Fruit fly (Drosophila melanogaster) whole organism, embryonic: Measurements from ENCODE around the gene CG42847.

Experiments used
- Ada2b ChIP-seq: fragments of 200-800 bp; sonication (Bioruptor generic); IDR thresholded peaks from 2 replicates; pipeline ENCODE4 v1.3.6; 2022; ENCODE audit warnings: missing biosample characterization, missing genetic modification characterization
- BEAF-32 ChIP-seq: fragments of 200-800 bp; sonication (Bioruptor generic); optimal IDR thresholded peaks from 3 replicates; lab custom pipeline; 2017; ENCODE audit warnings: missing biosample characterization, missing genetic modification characterization, mild to moderate bottlenecking, moderate library complexity, missing genetic modification reagents
- CG1024 ChIP-seq: fragments of 200-800 bp; sonication (Bioruptor generic); IDR thresholded peaks from 2 replicates; pipeline ENCODE4 v1.3.6; 2022; ENCODE audit warnings: missing biosample characterization, missing genetic modification characterization
- CG10366 ChIP-seq: fragments of 200-800 bp; sonication (Bioruptor generic); IDR thresholded peaks from 2 replicates; pipeline ENCODE4 v1.3.6; 2022; ENCODE audit warnings: missing biosample characterization, missing genetic modification characterization
- CG11093 ChIP-seq: fragments of 200-800 bp; sonication (Bioruptor generic); IDR thresholded peaks from 3 replicates; pipeline ENCODE4 v1.3.6; 2022; ENCODE audit warnings: missing biosample characterization, missing genetic modification characterization
- CG11504 ChIP-seq: fragments of 200-800 bp; sonication (Bioruptor generic); optimal IDR thresholded peaks from 3 replicates; lab custom pipeline; 2019; ENCODE audit warnings: missing biosample characterization, mild to moderate bottlenecking, missing genetic modification characterization, moderate library complexity
- CG15269 ChIP-seq: fragments of 200-800 bp; sonication (Bioruptor generic); optimal IDR thresholded peaks from 2 replicates; lab custom pipeline; 2018; ENCODE audit warnings: missing biosample characterization, mild to moderate bottlenecking, missing genetic modification characterization, moderate library complexity
- CG15696 ChIP-seq: fragments of 200-800 bp; sonication (Bioruptor generic); optimal IDR thresholded peaks from 2 replicates; lab custom pipeline; 2019; ENCODE audit warnings: missing biosample characterization, mild to moderate bottlenecking, missing genetic modification characterization, moderate library complexity
- CG1602 ChIP-seq: fragments of 200-800 bp; sonication (Bioruptor generic); optimal IDR thresholded peaks from 3 replicates; lab custom pipeline; 2016; ENCODE audit warnings: missing biosample characterization, missing genetic modification characterization
- CG17359 ChIP-seq: fragments of 200-800 bp; sonication (Bioruptor generic); optimal IDR thresholded peaks from 3 replicates; lab custom pipeline; 2018; ENCODE audit warnings: missing biosample characterization, mild to moderate bottlenecking, missing genetic modification characterization, moderate library complexity
- CG2116 ChIP-seq: fragments of 200-800 bp; sonication (Bioruptor generic); optimal IDR thresholded peaks from 3 replicates; lab custom pipeline; 2018; ENCODE audit warnings: missing biosample characterization, mild to moderate bottlenecking, missing genetic modification characterization
- CG2120 ChIP-seq: fragments of 200-800 bp; sonication (Bioruptor generic); optimal IDR thresholded peaks from 3 replicates; lab custom pipeline; 2016; ENCODE audit warnings: missing biosample characterization, missing genetic modification characterization
- CG2678 ChIP-seq: fragments of 200-800 bp; sonication (Bioruptor generic); optimal IDR thresholded peaks from 3 replicates; lab custom pipeline; 2019; ENCODE audit warnings: missing biosample characterization, mild to moderate bottlenecking, missing genetic modification characterization, moderate library complexity
- CG2875 ChIP-seq: fragments of 200-800 bp; sonication (Bioruptor generic); optimal IDR thresholded peaks from 2 replicates; lab custom pipeline; 2017; ENCODE audit warnings: missing biosample characterization, mild to moderate bottlenecking, missing genetic modification characterization, missing genetic modification reagents
- CG31441 ChIP-seq: fragments of 200-800 bp; sonication (Bioruptor generic); IDR thresholded peaks from 2 replicates; pipeline ENCODE4 v1.3.6; 2022; ENCODE audit warnings: missing biosample characterization, missing genetic modification characterization
- CG32772 ChIP-seq: fragments of 200-800 bp; sonication (Bioruptor generic); IDR thresholded peaks from 2 replicates; pipeline ENCODE4 v1.3.6; 2022; ENCODE audit warnings: missing biosample characterization, missing genetic modification characterization
- CG3281 ChIP-seq: fragments of 200-800 bp; sonication (Bioruptor generic); optimal IDR thresholded peaks from 3 replicates; lab custom pipeline; 2017; ENCODE audit warnings: missing biosample characterization, mild to moderate bottlenecking, missing genetic modification characterization
- CG3847 ChIP-seq: fragments of 200-800 bp; sonication (Bioruptor generic); IDR thresholded peaks from 2 replicates; pipeline ENCODE4 v1.3.6; 2022; ENCODE audit warnings: missing biosample characterization, missing genetic modification characterization
- CG5953 ChIP-seq: fragments of 200-800 bp; sonication (Bioruptor generic); IDR thresholded peaks from 2 replicates; pipeline ENCODE4 v1.3.6; 2022; ENCODE audit warnings: missing biosample characterization, missing genetic modification characterization
- CG6689 ChIP-seq: fragments of 200-800 bp; sonication (Bioruptor generic); IDR thresholded peaks from 2 replicates; pipeline ENCODE4 v1.3.6; 2022; ENCODE audit warnings: missing biosample characterization, missing genetic modification characterization
- CG8359 ChIP-seq: fragments of 200-800 bp; sonication (Bioruptor generic); optimal IDR thresholded peaks from 2 replicates; lab custom pipeline; 2017; ENCODE audit warnings: missing biosample characterization, mild to moderate bottlenecking, missing genetic modification characterization, borderline replicate concordance
- E2f2 ChIP-seq: fragments of 200-800 bp; sonication (Bioruptor generic); IDR thresholded peaks from 2 replicates; pipeline ENCODE4 v1.3.6; 2022; ENCODE audit warnings: missing biosample characterization, missing genetic modification characterization
- Ets65A ChIP-seq: fragments of 200-800 bp; sonication (Bioruptor generic); peaks from one replicate; lab custom pipeline; 2016; ENCODE audit warnings: missing biosample characterization, missing genetic modification characterization
- Fer3 ChIP-seq: fragments of 200-800 bp; sonication (Bioruptor generic); optimal IDR thresholded peaks from 2 replicates; lab custom pipeline; 2018; ENCODE audit warnings: missing biosample characterization, mild to moderate bottlenecking, missing genetic modification characterization, moderate library complexity
- HHEX ChIP-seq: fragments of 200-800 bp; sonication (Bioruptor generic); optimal IDR thresholded peaks from 3 replicates; lab custom pipeline; 2017; ENCODE audit warnings: missing biosample characterization, mild to moderate bottlenecking, missing genetic modification characterization, missing genetic modification reagents
- Hey ChIP-seq: fragments of 200-800 bp; sonication (Bioruptor generic); optimal IDR thresholded peaks from 3 replicates; lab custom pipeline; 2018; ENCODE audit warnings: missing biosample characterization, mild to moderate bottlenecking, missing genetic modification characterization
- HmgD ChIP-seq: fragments of 200-800 bp; sonication (Bioruptor generic); optimal IDR thresholded peaks from 3 replicates; lab custom pipeline; 2016; ENCODE audit warnings: missing biosample characterization, missing genetic modification characterization
- MESR4 ChIP-seq: fragments of 200-800 bp; sonication (Bioruptor generic); optimal IDR thresholded peaks from 2 replicates; lab custom pipeline; 2018; ENCODE audit warnings: missing biosample characterization, mild to moderate bottlenecking, missing genetic modification characterization, moderate library complexity
- Ptx1 ChIP-seq: fragments of 200-800 bp; sonication (Bioruptor generic); IDR thresholded peaks from 2 replicates; pipeline ENCODE4 v1.3.6; 2022; ENCODE audit warnings: missing biosample characterization, missing genetic modification characterization
- Rfx ChIP-seq: fragments of 200-800 bp; sonication (Bioruptor generic); IDR thresholded peaks from 2 replicates; pipeline ENCODE4 v1.3.6; 2022; ENCODE audit warnings: missing biosample characterization, missing genetic modification characterization
- Sox102F ChIP-seq: fragments of 200-800 bp; sonication (Bioruptor generic); optimal IDR thresholded peaks from 2 replicates; lab custom pipeline; 2018; ENCODE audit warnings: missing biosample characterization, mild to moderate bottlenecking, missing genetic modification characterization, moderate library complexity
- Sry-δ ChIP-seq: fragments of 200-800 bp; sonication (Bioruptor generic); optimal IDR thresholded peaks from 2 replicates; lab custom pipeline; 2016; ENCODE audit warnings: missing biosample characterization, missing genetic modification characterization
- Vsx1 ChIP-seq: fragments of 200-800 bp; sonication (Bioruptor generic); optimal IDR thresholded peaks from 2 replicates; lab custom pipeline; 2017; ENCODE audit warnings: missing biosample characterization, mild to moderate bottlenecking, missing genetic modification characterization, missing genetic modification reagents
- YL-1 ChIP-seq: fragments of 200-800 bp; sonication (Bioruptor generic); optimal IDR thresholded peaks from 3 replicates; lab custom pipeline; 2017; ENCODE audit warnings: missing biosample characterization, mild to moderate bottlenecking, missing genetic modification characterization
- abd-A ChIP-seq: fragments of 200-800 bp; sonication (Bioruptor generic); optimal IDR thresholded peaks from 3 replicates; lab custom pipeline; 2019; ENCODE audit warnings: missing biosample characterization, mild to moderate bottlenecking, missing genetic modification characterization, moderate library complexity
- bcd ChIP-seq: fragments of 200-800 bp; sonication (Bioruptor generic); optimal IDR thresholded peaks from 2 replicates; lab custom pipeline; 2017; ENCODE audit warnings: missing biosample characterization, mild to moderate bottlenecking, missing genetic modification characterization
- caup ChIP-seq: fragments of 200-800 bp; sonication (Bioruptor generic); optimal IDR thresholded peaks from 3 replicates; lab custom pipeline; 2017; ENCODE audit warnings: missing biosample characterization, mild to moderate bottlenecking, missing genetic modification characterization, moderate library complexity; ENCODE audit not compliant: severe bottlenecking
- chif ChIP-seq, 2 experiments: fragments of 200-800 bp; sonication (Bioruptor generic); optimal IDR thresholded peaks; 3 replicates each; lab custom pipeline; 2016; ENCODE audit warnings: missing biosample characterization in 2 of 2, missing genetic modification characterization in 2 of 2
- croc ChIP-seq: fragments of 200-800 bp; sonication (Bioruptor generic); conservative IDR thresholded peaks from 3 replicates; pipeline ENCODE4 v1.3.6; 2022; ENCODE audit warnings: missing biosample characterization, missing genetic modification characterization
- dysf ChIP-seq: fragments of 200-800 bp; sonication (Bioruptor generic); IDR thresholded peaks from 3 replicates; pipeline ENCODE4 v1.3.6; 2022; ENCODE audit warnings: missing biosample characterization, missing genetic modification characterization
- insv ChIP-seq, 2 experiments: fragments of 200-800 bp; sonication (Bioruptor generic); optimal IDR thresholded peaks; 3 replicates each; lab custom pipeline; 2016 to 2018; ENCODE audit warnings: missing biosample characterization in 2 of 2, missing genetic modification characterization in 2 of 2
- lab ChIP-seq: fragments of 200-800 bp; sonication (Bioruptor generic); optimal IDR thresholded peaks from 3 replicates; lab custom pipeline; 2017; ENCODE audit warnings: missing biosample characterization, missing genetic modification characterization, mild to moderate bottlenecking, moderate library complexity, missing genetic modification reagents
- nerfin-2 ChIP-seq: fragments of 200-800 bp; sonication (Bioruptor generic); IDR thresholded peaks from 2 replicates; pipeline ENCODE4 v1.3.6; 2022; ENCODE audit warnings: missing biosample characterization, missing genetic modification characterization; ENCODE audit not compliant: partially characterized antibody
- onecut ChIP-seq: fragments of 200-800 bp; sonication (Bioruptor generic); IDR thresholded peaks from 2 replicates; pipeline ENCODE4 v1.3.6; 2022; ENCODE audit warnings: missing biosample characterization, missing genetic modification characterization
- pros ChIP-seq: fragments of 200-800 bp; sonication (Bioruptor generic); optimal IDR thresholded peaks from 3 replicates; lab custom pipeline; 2019; ENCODE audit warnings: missing biosample characterization, mild to moderate bottlenecking, missing genetic modification characterization, moderate library complexity
- row ChIP-seq: fragments of 200-800 bp; sonication (Bioruptor generic); IDR thresholded peaks from 3 replicates; pipeline ENCODE4 v1.3.6; 2022; ENCODE audit warnings: missing biosample characterization, missing genetic modification characterization
- tin ChIP-seq: fragments of 200-800 bp; sonication (Bioruptor generic); optimal IDR thresholded peaks from 3 replicates; lab custom pipeline; 2016; ENCODE audit warnings: missing biosample characterization, missing genetic modification characterization
- ttk ChIP-seq: fragments of 200-800 bp; sonication (Bioruptor generic); IDR thresholded peaks from 2 replicates; pipeline ENCODE4 v2.1.2; 2022; ENCODE audit warnings: missing biosample characterization, missing genetic modification characterization
- unpg ChIP-seq: fragments of 200-800 bp; sonication (Bioruptor generic); optimal IDR thresholded peaks from 3 replicates; lab custom pipeline; 2018; ENCODE audit warnings: missing biosample characterization, mild to moderate bottlenecking, missing genetic modification characterization, moderate library complexity
- vnd ChIP-seq: fragments of 200-800 bp; sonication (Bioruptor generic); IDR thresholded peaks from 3 replicates; pipeline ENCODE4 v1.3.6; 2022; ENCODE audit warnings: missing biosample characterization, missing genetic modification characterization; ENCODE audit not compliant: partially characterized antibody

CG42847 gene

DNA sequence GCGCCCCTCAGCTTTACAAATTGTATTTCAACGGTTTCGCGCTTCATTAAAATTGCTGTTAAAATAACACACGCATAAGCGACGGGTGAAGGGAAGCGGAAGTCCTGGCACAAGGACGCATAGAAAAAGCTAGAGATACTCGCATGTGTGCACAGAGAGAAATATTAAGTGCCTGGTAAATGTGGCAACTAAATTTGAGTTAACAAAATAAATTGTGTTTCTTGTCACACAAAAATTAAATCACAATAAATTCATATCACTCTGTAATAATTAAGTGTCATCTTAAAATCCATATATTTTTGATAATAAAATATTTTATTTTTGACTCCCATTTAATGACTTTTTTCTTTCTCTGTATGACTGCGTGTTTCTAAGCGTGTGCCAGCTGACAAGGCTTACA, 27.5 kb upstream of the CG42847 start (continued):
- TF ChIP-seq BEAF-32: no peak
- no peak for TF ChIP-seq HHEX (GFP tag; lab: Kevin White, UChicago)
- TF ChIP-seq CG15269 (tag; lab: Kevin White, UChicago): peak; percentile 29
- no peak for TF ChIP-seq pros
- TF ChIP-seq Sox102F (GFP tag; lab: Kevin White, UChicago): peak; percentile 22
- no peak for TF ChIP-seq YL-1 (GFP tag; lab: Kevin White, UChicago)
- no peak for TF ChIP-seq tin (GFP tag; lab: Kevin White, UChicago)
- 0 out of 2 replicates have a peak, but pooled peaks have one; percentile 6 for TF ChIP-seq CG32772
- peak; percentile 26 for TF ChIP-seq bcd (GFP tag; lab: Kevin White, UChicago)
- TF ChIP-seq caup (GFP tag; lab: Kevin White, UChicago): peak; percentile 34
- TF ChIP-seq lab: peak; percentile 60
- TF ChIP-seq Ptx1 (GFP tag; lab: Robert Waterston, UW): 0 out of 2 replicates have a peak, but pooled peaks have one; percentile 26
- TF ChIP-seq insv (GFP tag; optimal IDR thresholded peaks at IDR 0.05; lab: Kevin White, UChicago): no peak
- no peak for TF ChIP-seq CG2678 (tag; lab: Kevin White, UChicago)
- TF ChIP-seq Ada2b (GFP tag; lab: Robert Waterston, UW): peak; percentile 41; the same call in 1 of the 2 replicates
- TF ChIP-seq chif (GFP tag; optimal IDR thresholded peaks at IDR 0.05; lab: Kevin White, UChicago): no peak
- TF ChIP-seq croc: no peak
- TF ChIP-seq CG3847: no peak
- peak; percentile 57 for TF ChIP-seq Ets65A (GFP tag; lab: Kevin White, UChicago)
- no peak for TF ChIP-seq CG8359
- no peak for TF ChIP-seq Vsx1
- TF ChIP-seq Rfx (GFP tag; lab: Robert Waterston, UW): peak; percentile 12; the same call in 1 of the 2 replicates
- TF ChIP-seq MESR4 (GFP tag; lab: Kevin White, UChicago): no peak
- peak; percentile 50 for TF ChIP-seq CG2120 (GFP tag; lab: Kevin White, UChicago)
- TF ChIP-seq CG3281: peak; percentile 28
- no peak for TF ChIP-seq E2f2 (GFP tag; lab: Robert Waterston, UW)
- peak; percentile 32 for TF ChIP-seq abd-A
- no peak for TF ChIP-seq CG2116 (GFP tag; lab: Kevin White, UChicago)
- no peak for TF ChIP-seq CG15696 (tag; lab: Kevin White, UChicago)
- no peak for TF ChIP-seq CG10366 (GFP tag; lab: Robert Waterston, UW)
- TF ChIP-seq CG17359 (tag; lab: Kevin White, UChicago): no peak
- TF ChIP-seq Sry-δ: no peak
- TF ChIP-seq dysf (GFP tag; lab: Robert Waterston, UW): peak; percentile 29; the same call in 1 of the 3 replicates
- TF ChIP-seq HmgD: no peak
- TF ChIP-seq CG11504 (tag; lab: Kevin White, UChicago): peak; percentile 45
- no peak for TF ChIP-seq nerfin-2 (GFP tag; lab: Robert Waterston, UW)
- no peak for TF ChIP-seq CG1024 (GFP tag; lab: Robert Waterston, UW)
- TF ChIP-seq onecut (GFP tag; lab: Robert Waterston, UW): no peak
- no peak for TF ChIP-seq CG5953 (GFP tag; lab: Robert Waterston, UW)
- TF ChIP-seq CG1602 (GFP tag; lab: Kevin White, UChicago): no peak
- TF ChIP-seq Fer3: peak; percentile 6
- no peak for TF ChIP-seq CG2875 (GFP tag; lab: Kevin White, UChicago)
- peak; percentile 65 for TF ChIP-seq row (GFP tag; lab: Robert Waterston, UW)
- TF ChIP-seq ttk (GFP tag; lab: Robert Waterston, UW): 0 out of 2 replicates have a peak, but pooled peaks have one; percentile 17
- TF ChIP-seq unpg (GFP tag; lab: Kevin White, UChicago): no peak
- no peak for TF ChIP-seq Hey
- TF ChIP-seq vnd (GFP tag; lab: Robert Waterston, UW): no peak
- TF ChIP-seq CG31441 (GFP tag; lab: Robert Waterston, UW): 0 out of 2 replicates have a peak, but pooled peaks have one; percentile 29
- no peak for TF ChIP-seq CG6689 (GFP tag; lab: Robert Waterston, UW)
- no peak for TF ChIP-seq CG11093
